Fruit fly (Drosophila melanogaster): ENCODE data around the gene Prosbeta3.

The Prosbeta3 gene

DNA sequence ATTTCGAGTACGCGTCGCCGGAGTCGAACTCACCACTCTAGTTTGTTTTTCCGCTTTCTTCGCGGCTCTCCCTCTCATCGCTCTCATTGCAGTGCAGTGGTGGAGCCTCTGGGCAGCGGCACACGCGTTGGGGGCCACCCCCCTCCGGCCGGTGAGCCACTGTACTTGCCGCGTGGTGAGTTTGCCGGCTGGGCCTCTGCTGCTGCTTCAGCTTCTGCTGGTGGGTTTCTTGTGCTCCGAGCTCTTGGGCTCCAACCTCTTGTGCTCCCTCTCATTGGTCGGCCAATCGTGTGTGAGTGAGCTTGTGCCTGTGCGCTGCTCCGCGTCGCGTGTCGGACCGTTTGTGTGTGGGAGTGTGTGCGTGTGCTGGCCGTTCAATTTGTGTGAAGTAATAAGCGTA, 47.0 kb upstream of the Prosbeta3 start (continued):
- no peak for TF ChIP-seq sqz (GFP tag; optimal IDR thresholded peaks at IDR 0.05)
- TF ChIP-seq dmrt99B (tag; optimal IDR thresholded peaks at IDR 0.05): peak; percentile 33
- no peak for TF ChIP-seq CG13287 (GFP tag; IDR thresholded peaks at IDR 0.05; ENCODE audit: partially characterized antibody)
- TF ChIP-seq CG34376 (GFP tag; optimal IDR thresholded peaks at IDR 0.05): peak; percentile 87
- no peak for TF ChIP-seq CG12659 (GFP tag; optimal IDR thresholded peaks at IDR 0.05)
- no peak for TF ChIP-seq unc-4 (GFP tag; IDR thresholded peaks at IDR 0.05; ENCODE audit: partially characterized antibody)
- no peak for TF ChIP-seq Tbp (GFP tag; optimal IDR thresholded peaks at IDR 0.05)
- peak; percentile 83 for TF ChIP-seq kni (GFP tag; optimal IDR thresholded peaks at IDR 0.05)
- no peak for TF ChIP-seq Sin3A (optimal IDR thresholded peaks at IDR 0.05)
- no peak for TF ChIP-seq Rfx (GFP tag; IDR thresholded peaks at IDR 0.05)
- TF ChIP-seq PHDP (tag; optimal IDR thresholded peaks at IDR 0.05): no peak
- peak; percentile 95 for TF ChIP-seq Nf-YC (tag; optimal IDR thresholded peaks at IDR 0.05)
- no peak for TF ChIP-seq fd3F (GFP tag; optimal IDR thresholded peaks at IDR 0.05)
- TF ChIP-seq HmgZ (tag; optimal IDR thresholded peaks at IDR 0.05): peak; percentile 83
- TF ChIP-seq nom (GFP tag; optimal IDR thresholded peaks at IDR 0.05): peak; percentile 94
- TF ChIP-seq sc (optimal IDR thresholded peaks at IDR 0.05): no peak
- TF ChIP-seq sc (GFP tag; optimal IDR thresholded peaks at IDR 0.05): no peak
- TF ChIP-seq pros (GFP tag; optimal IDR thresholded peaks at IDR 0.05): peak; percentile 91
- TF ChIP-seq zen (tag; optimal IDR thresholded peaks at IDR 0.05): no peak
- no peak for TF ChIP-seq sima (GFP tag; optimal IDR thresholded peaks at IDR 0.05)
- no peak for TF ChIP-seq stc (GFP tag; IDR thresholded peaks at IDR 0.05)
- peak; percentile 63 for TF ChIP-seq kah (GFP tag; optimal IDR thresholded peaks at IDR 0.05)
- peak; percentile 73 for TF ChIP-seq chn (GFP tag; optimal IDR thresholded peaks at IDR 0.05)
- TF ChIP-seq Dbx (GFP tag; IDR thresholded peaks at IDR 0.05): no peak
- TF ChIP-seq eyg (GFP tag; optimal IDR thresholded peaks at IDR 0.05): peak; percentile 46
- no peak for TF ChIP-seq Opbp (GFP tag; IDR thresholded peaks at IDR 0.05; ENCODE audit: partially characterized antibody)
- peak; percentile 7 for TF ChIP-seq CG1602 (GFP tag; optimal IDR thresholded peaks at IDR 0.05)
- TF ChIP-seq Med (GFP tag): peak; percentile 97
- peak; percentile 6 for TF ChIP-seq B-H2 (GFP tag; optimal IDR thresholded peaks at IDR 0.05)
- peak; percentile 35 for TF ChIP-seq CG6683 (GFP tag; optimal IDR thresholded peaks at IDR 0.05)
- peak; percentile 28 for TF ChIP-seq CG7556 (GFP tag; optimal IDR thresholded peaks at IDR 0.05)
- peak; percentile 54 for TF ChIP-seq repo (GFP tag; optimal IDR thresholded peaks at IDR 0.05)
- TF ChIP-seq sens (GFP tag): peak; percentile 88
- TF ChIP-seq jigr1 (GFP tag; IDR thresholded peaks at IDR 0.05): no peak
- peak; percentile 3 for TF ChIP-seq Bdp1 (GFP tag; optimal IDR thresholded peaks at IDR 0.05)
- TF ChIP-seq az2 (GFP tag; optimal IDR thresholded peaks at IDR 0.05): peak; percentile 10
- no peak for TF ChIP-seq Elba2 (GFP tag; optimal IDR thresholded peaks at IDR 0.05)
- no peak for TF ChIP-seq CG10565 (GFP tag; optimal IDR thresholded peaks at IDR 0.05)
- no peak for TF ChIP-seq danr (GFP tag; IDR thresholded peaks at IDR 0.05)
- TF ChIP-seq CG1792 (GFP tag; optimal IDR thresholded peaks at IDR 0.05): peak; percentile 20
- no peak for TF ChIP-seq CG10654 (GFP tag; optimal IDR thresholded peaks at IDR 0.05)
- TF ChIP-seq CG13296 (GFP tag; optimal IDR thresholded peaks at IDR 0.05): peak; percentile 25
- peak; percentile 54 for TF ChIP-seq CG9609 (GFP tag; optimal IDR thresholded peaks at IDR 0.05)
- TF ChIP-seq MTF-1 (GFP tag; optimal IDR thresholded peaks at IDR 0.05; ENCODE audit: borderline replicate concordance): peak; percentile 64
- no peak for TF ChIP-seq lmd (GFP tag; IDR thresholded peaks at IDR 0.05)
- no peak for TF ChIP-seq exex (tag; optimal IDR thresholded peaks at IDR 0.05)
- peak; percentile 67 for TF ChIP-seq gcm (GFP tag; optimal IDR thresholded peaks at IDR 0.05)
- peak; percentile 21 for TF ChIP-seq CG12942 (GFP tag; optimal IDR thresholded peaks at IDR 0.05)
- TF ChIP-seq Bteb2 (GFP tag; optimal IDR thresholded peaks at IDR 0.05): peak; percentile 21
- peak; percentile 62 for TF ChIP-seq scrt (GFP tag; optimal IDR thresholded peaks at IDR 0.05)
- TF ChIP-seq CG4820 (GFP tag; optimal IDR thresholded peaks at IDR 0.05): no peak
- TF ChIP-seq CrebB (tag; optimal IDR thresholded peaks at IDR 0.05): peak; percentile 74

All from whole organism, embryonic.